Worm (Caenorhabditis elegans) whole organism, L4/young adult: ENCODE results near the gene pisy-1.

ENCODE experiments used
- dao-5 ChIP-seq: sonication (generic microtip); optimal IDR thresholded peaks from 2 replicates; lab custom pipeline; 2016; ENCODE audit warnings: missing genotype, missing genetic modification characterization, moderate library complexity, missing compliant biosample characterization
- him-1 ChIP-seq: sonication (generic microtip); optimal IDR thresholded peaks from 2 replicates; lab custom pipeline; 2016; ENCODE audit warnings: missing genotype, missing genetic modification reagents, missing genetic modification characterization, missing compliant biosample characterization

DNA sequence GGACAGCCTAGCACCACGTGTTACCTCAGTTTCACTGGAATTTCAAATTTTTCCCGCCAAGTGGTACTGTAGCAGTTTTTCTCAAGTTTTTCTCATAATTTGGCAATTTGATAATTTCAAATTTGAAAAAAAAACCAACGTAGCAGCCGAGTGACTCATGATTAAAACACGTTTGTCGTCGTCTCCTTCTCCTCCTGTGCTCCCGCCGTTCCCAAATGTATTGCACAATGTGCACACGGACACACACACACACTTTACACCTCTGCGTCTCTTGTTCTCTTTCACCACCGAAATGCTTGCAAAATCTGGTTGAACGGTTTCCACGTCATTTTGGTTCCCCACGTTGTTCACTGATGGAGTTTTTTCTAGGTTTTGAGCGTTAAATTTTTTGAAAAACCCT lies 46.8 kb downstream of the pisy-1 start:
- TF ChIP-seq him-1 (tag; lab: Kevin White, UChicago) (no peak), dao-5 (no peak)
